Fruit fly (Drosophila melanogaster): ENCODE measurements around the gene rump.

Gene rump

dm6 chr3R:9504355-9504754 is 5.8 kb downstream of the rump start, which contains the start of gene CG8149 (continued):
- no peak for TF ChIP-seq CG1529 (GFP tag; optimal IDR thresholded peaks at IDR 0.05)
- peak; percentile 76 for TF ChIP-seq tna (GFP tag; IDR thresholded peaks at IDR 0.05; ENCODE audit: partially characterized antibody)
- TF ChIP-seq D19A (tag; optimal IDR thresholded peaks at IDR 0.05) = peak; percentile 13
- no peak for TF ChIP-seq CG11504 (tag; optimal IDR thresholded peaks at IDR 0.05)
- TF ChIP-seq Atf6 (GFP tag; IDR thresholded peaks at IDR 0.05) = no peak
- no peak for TF ChIP-seq Sox102F (GFP tag; optimal IDR thresholded peaks at IDR 0.05)
- no peak for TF ChIP-seq CG16863 (GFP tag; optimal IDR thresholded peaks at IDR 0.05)
- TF ChIP-seq CG1647 (GFP tag; optimal IDR thresholded peaks at IDR 0.05) = no peak
- no peak for TF ChIP-seq pho (GFP tag; optimal IDR thresholded peaks at IDR 0.05)
- peak; percentile 86 for TF ChIP-seq CG14710 (tag; optimal IDR thresholded peaks at IDR 0.05)
- peak; percentile 35 for TF ChIP-seq CG2712 (tag; optimal IDR thresholded peaks at IDR 0.05)
- no peak for TF ChIP-seq CG5245 (GFP tag; optimal IDR thresholded peaks at IDR 0.05)
- no peak for TF ChIP-seq z (GFP tag; IDR thresholded peaks at IDR 0.05)
- TF ChIP-seq Fer2 (tag; optimal IDR thresholded peaks at IDR 0.05) = no peak
- no peak for TF ChIP-seq gem (tag; optimal IDR thresholded peaks at IDR 0.05)
- TF ChIP-seq CG17829 (tag; optimal IDR thresholded peaks at IDR 0.05) = peak; percentile 22
- TF ChIP-seq BtbVII (GFP tag; optimal IDR thresholded peaks at IDR 0.05) = no peak
- TF ChIP-seq CG8478 (optimal IDR thresholded peaks at IDR 0.05) = no peak
- TF ChIP-seq Dref (GFP tag; IDR thresholded peaks at IDR 0.05) = peak; percentile 82
- TF ChIP-seq gfzf (GFP tag; optimal IDR thresholded peaks at IDR 0.05) = peak; percentile 59
- no peak for TF ChIP-seq CG8281 (tag; optimal IDR thresholded peaks at IDR 0.05)
- TF ChIP-seq Oli (tag; optimal IDR thresholded peaks at IDR 0.05) = no peak
- peak; percentile 76 for TF ChIP-seq MESR4 (GFP tag; optimal IDR thresholded peaks at IDR 0.05)
- TF ChIP-seq btn (GFP tag; optimal IDR thresholded peaks at IDR 0.05) = no peak
- TF ChIP-seq D (optimal IDR thresholded peaks at IDR 0.05) = no peak
- TF ChIP-seq D (GFP tag; optimal IDR thresholded peaks at IDR 0.05) = no peak
- no peak for TF ChIP-seq sc (optimal IDR thresholded peaks at IDR 0.05)
- no peak for TF ChIP-seq sc (GFP tag; optimal IDR thresholded peaks at IDR 0.05)
- no peak for TF ChIP-seq pum (GFP tag; optimal IDR thresholded peaks at IDR 0.05)
- TF ChIP-seq shn (GFP tag; optimal IDR thresholded peaks at IDR 0.05) = no peak
- TF ChIP-seq HmgZ (tag; optimal IDR thresholded peaks at IDR 0.05) = peak; percentile 21
- TF ChIP-seq CG5180 (GFP tag; optimal IDR thresholded peaks at IDR 0.05) = no peak
- no peak for TF ChIP-seq pfk (GFP tag; optimal IDR thresholded peaks at IDR 0.05)
- TF ChIP-seq CG6272 (GFP tag; IDR thresholded peaks at IDR 0.05) = no peak
- TF ChIP-seq danr (GFP tag; IDR thresholded peaks at IDR 0.05) = no peak
- TF ChIP-seq CG8924 (tag; optimal IDR thresholded peaks at IDR 0.05) = peak; percentile 72
- TF ChIP-seq CG3065 (GFP tag; optimal IDR thresholded peaks at IDR 0.05) = no peak
- no peak for TF ChIP-seq kah (GFP tag; optimal IDR thresholded peaks at IDR 0.05)
- no peak for TF ChIP-seq CG15269 (tag; optimal IDR thresholded peaks at IDR 0.05)
- no peak for TF ChIP-seq slp2 (GFP tag; optimal IDR thresholded peaks at IDR 0.05)
- TF ChIP-seq bbx (GFP tag; IDR thresholded peaks at IDR 0.05; ENCODE audit: partially characterized antibody) = peak; percentile 93
- TF ChIP-seq CG30403 (GFP tag; optimal IDR thresholded peaks at IDR 0.05) = peak; percentile 13
- TF ChIP-seq CG14667 (GFP tag; IDR thresholded peaks at IDR 0.05) = no peak
- TF ChIP-seq Nf-YA (GFP tag; IDR thresholded peaks at IDR 0.05) = no peak
- TF ChIP-seq abd-A (tag; optimal IDR thresholded peaks at IDR 0.05) = no peak
- TF ChIP-seq Aef1 (GFP tag; IDR thresholded peaks at IDR 0.05) = no peak
- peak; percentile 68 for TF ChIP-seq zen (tag; optimal IDR thresholded peaks at IDR 0.05)
- peak; percentile 24 for TF ChIP-seq Nf-YC (tag; optimal IDR thresholded peaks at IDR 0.05)
- no peak for TF ChIP-seq twi (tag; optimal IDR thresholded peaks at IDR 0.05)
- TF ChIP-seq lola (GFP tag; optimal IDR thresholded peaks at IDR 0.05) = peak in 1 of 3 experiments; percentile 46
- TF ChIP-seq CG1602 (GFP tag; optimal IDR thresholded peaks at IDR 0.05) = no peak
- TF ChIP-seq CG34376 (GFP tag; optimal IDR thresholded peaks at IDR 0.05) = peak; percentile 34
